Fruit fly (Drosophila melanogaster): ENCODE measurements around the gene Pstk.

- TF ChIP-seq CTCF (optimal IDR thresholded peaks at IDR 0.05) (no peak), CG8478 (optimal IDR thresholded peaks at IDR 0.05) (no peak)
These were observed 26.0 kb downstream of the Pstk start, which contains the start of gene CG14205 for dm6 chrX:19592309-19592708.

Data from S2 (cell line).